Fruit fly (Drosophila melanogaster): ENCODE data around the gene Ork1.

Ork1 gene

dm6 chrX:10926245-10926644, 35.2 kb upstream of the Ork1 start:
- TF ChIP-seq sr (GFP tag; IDR thresholded peaks at IDR 0.05) (no peak), abd-A (tag; optimal IDR thresholded peaks at IDR 0.05) (no peak), CG34376 (GFP tag; optimal IDR thresholded peaks at IDR 0.05) (peak; percentile 92), az2 (GFP tag; optimal IDR thresholded peaks at IDR 0.05) (no peak), Pdp1 (GFP tag; optimal IDR thresholded peaks at IDR 0.05) (peak in 1 of 2 experiments; percentile 90), chinmo (GFP tag; IDR thresholded peaks at IDR 0.05; ENCODE audit: partially characterized antibody) (0 out of 4 replicates have a peak, but pooled peaks have one; percentile 38), CG10543 (GFP tag; optimal IDR thresholded peaks at IDR 0.05) (peak; percentile 24), Med (GFP tag) (peak; percentile 15), CG17912 (GFP tag; optimal IDR thresholded peaks at IDR 0.05) (no peak), CG10267 (tag; optimal IDR thresholded peaks at IDR 0.05) (no peak), sug (tag; optimal IDR thresholded peaks at IDR 0.05) (peak; percentile 40), Fer3 (tag; optimal IDR thresholded peaks at IDR 0.05) (no peak)

dm6 chrX:10923711-10924281, 32.7 kb upstream of the Ork1 start, which contains the start of gene v:
TSS of gene v (plus strand) at chrX:10923972.
- TF ChIP-seq CG13287 (GFP tag; IDR thresholded peaks at IDR 0.05; ENCODE audit: partially characterized antibody) (no peak), Ets65A (GFP tag) (peak; percentile 26), sug (tag; optimal IDR thresholded peaks at IDR 0.05) (peak; percentile 61)

dm6 chrX:10922178-10922577, 31.1 kb upstream of the Ork1 start:
- TF ChIP-seq ato (GFP tag; IDR thresholded peaks at IDR 0.05; ENCODE audit: partially characterized antibody), result no peak
- TF ChIP-seq CG3995 (GFP tag; optimal IDR thresholded peaks at IDR 0.05), result no peak
- peak; percentile 10 for TF ChIP-seq CG6854 (GFP tag; optimal IDR thresholded peaks at IDR 0.05)
- no peak for TF ChIP-seq vfl (GFP tag; optimal IDR thresholded peaks at IDR 0.05)
- no peak for TF ChIP-seq CG31388 (GFP tag; optimal IDR thresholded peaks at IDR 0.05)
- peak; percentile 27 for TF ChIP-seq CG15479 (GFP tag; optimal IDR thresholded peaks at IDR 0.05)
- TF ChIP-seq CG13894 (tag; optimal IDR thresholded peaks at IDR 0.05), result no peak
- peak; percentile 7 for TF ChIP-seq wek (GFP tag; optimal IDR thresholded peaks at IDR 0.05)
- peak; percentile 24 for TF ChIP-seq NfI (GFP tag; optimal IDR thresholded peaks at IDR 0.05)
- peak; percentile 9 for TF ChIP-seq CG34376 (GFP tag; optimal IDR thresholded peaks at IDR 0.05)
- no peak for TF ChIP-seq CG10147 (GFP tag; optimal IDR thresholded peaks at IDR 0.05)
- peak; percentile 6 for TF ChIP-seq Ets97D (GFP tag; optimal IDR thresholded peaks at IDR 0.05)
- no peak for TF ChIP-seq Hey (tag; optimal IDR thresholded peaks at IDR 0.05)
- TF ChIP-seq CG4707 (GFP tag; optimal IDR thresholded peaks at IDR 0.05), result no peak
- TF ChIP-seq CG13296 (GFP tag; optimal IDR thresholded peaks at IDR 0.05), result peak; percentile 14
- peak; percentile 7 for TF ChIP-seq CG17385 (GFP tag; optimal IDR thresholded peaks at IDR 0.05)
- TF ChIP-seq CG7271 (tag; optimal IDR thresholded peaks at IDR 0.05), result peak; percentile 66
- TF ChIP-seq CG13424 (tag; optimal IDR thresholded peaks at IDR 0.05), result no peak
- TF ChIP-seq CrebB (tag; optimal IDR thresholded peaks at IDR 0.05), result no peak
- no peak for TF ChIP-seq Bteb2 (GFP tag; optimal IDR thresholded peaks at IDR 0.05)
- TF ChIP-seq Sox100B (GFP tag; optimal IDR thresholded peaks at IDR 0.05), result peak; percentile 28
- TF ChIP-seq btn (GFP tag; optimal IDR thresholded peaks at IDR 0.05), result no peak
- TF ChIP-seq CG4820 (GFP tag; optimal IDR thresholded peaks at IDR 0.05), result no peak
- TF ChIP-seq Hr3 (GFP tag; optimal IDR thresholded peaks at IDR 0.05), result no peak
- no peak for TF ChIP-seq CG9932 (GFP tag; IDR thresholded peaks at IDR 0.05)
- TF ChIP-seq Fer1 (GFP tag; optimal IDR thresholded peaks at IDR 0.05), result no peak
- TF ChIP-seq CG1233 (GFP tag; optimal IDR thresholded peaks at IDR 0.05), result peak; percentile 13
- TF ChIP-seq ci (GFP tag; IDR thresholded peaks at IDR 0.05), result peak; percentile 63
- no peak for TF ChIP-seq CG10654 (GFP tag; optimal IDR thresholded peaks at IDR 0.05)

Data from whole organism, embryonic.